Fruit fly (Drosophila melanogaster): ENCODE data around the gene CG31139.

- TF ChIP-seq CG12768 (GFP tag; optimal IDR thresholded peaks at IDR 0.05) (no peak), Crg-1 (GFP tag; optimal IDR thresholded peaks at IDR 0.05) (no peak), CG7101 (tag; optimal IDR thresholded peaks at IDR 0.05) (no peak), cnc (optimal IDR thresholded peaks at IDR 0.05) (no peak), cic (GFP tag; optimal IDR thresholded peaks at IDR 0.05) (no peak)
Measured at dm6 chr3R:22733751-22734150, 15.1 kb downstream of the CG31139 start, which contains the start of gene Takl2.
